Worm (Caenorhabditis elegans) whole organism, mixed stage, embryonic: ENCODE results near the gene T05G5.1.
A peak's percentile ranks its signal among the peaks of the same experiment; 100 is the strongest.

Experiments used
- M03D4.4 ChIP-seq: sonication (generic microtip); optimal IDR thresholded peaks from 2 replicates; lab custom pipeline; 2017; ENCODE audit warnings: mild to moderate bottlenecking, missing genetic modification characterization, missing compliant biosample characterization
- bed-3 ChIP-seq: fragments of 200-800 bp; sonication (Bioruptor generic); optimal IDR thresholded peaks from 3 replicates; lab custom pipeline; 2018; ENCODE audit warnings: mild to moderate bottlenecking, missing genetic modification characterization, moderate library complexity, missing compliant biosample characterization
- blmp-1 ChIP-seq: fragments of 150-350 bp; optimal IDR thresholded peaks from 2 replicates; lab custom pipeline; 2014; ENCODE audit warnings: missing biosample characterization, missing genetic modification characterization
- ceh-39 ChIP-seq: fragments of 150-350 bp; optimal IDR thresholded peaks from 2 replicates; lab custom pipeline; 2014; ENCODE audit warnings: missing biosample characterization, missing genetic modification characterization
- ceh-43 ChIP-seq: fragments of 200-800 bp; sonication (Bioruptor generic); optimal IDR thresholded peaks from 2 replicates; lab custom pipeline; 2018; ENCODE audit warnings: mild to moderate bottlenecking, missing genetic modification characterization, moderate library complexity, missing compliant biosample characterization
- ceh-83 ChIP-seq: fragments of 200-800 bp; sonication (Bioruptor generic); optimal IDR thresholded peaks from 2 replicates; lab custom pipeline; 2018; ENCODE audit warnings: mild to moderate bottlenecking, missing genetic modification characterization, missing compliant biosample characterization
- ces-1 ChIP-seq: fragments of 150-350 bp; optimal IDR thresholded peaks from 2 replicates; lab custom pipeline; 2014; ENCODE audit warnings: missing biosample characterization, missing genetic modification reagents, missing genetic modification characterization
- cnd-1 ChIP-seq: fragments of 200-800 bp; sonication (Bioruptor generic); optimal IDR thresholded peaks from 2 replicates; lab custom pipeline; 2018; ENCODE audit warnings: mild to moderate bottlenecking, missing genetic modification characterization, missing compliant biosample characterization
- drap-1 ChIP-seq: fragments of 200-800 bp; sonication (Bioruptor generic); optimal IDR thresholded peaks from 3 replicates; lab custom pipeline; 2018; ENCODE audit warnings: mild to moderate bottlenecking, missing genetic modification characterization, missing compliant biosample characterization
- elt-1 ChIP-seq: sonication (generic microtip); optimal IDR thresholded peaks from 2 replicates; lab custom pipeline; 2017; ENCODE audit warnings: missing genetic modification characterization, mild to moderate bottlenecking, missing compliant biosample characterization, antibody characterized with exemption, moderate library complexity, borderline replicate concordance; ENCODE audit not compliant: insufficient read depth
- elt-3 ChIP-seq: fragments of 150-350 bp; optimal IDR thresholded peaks from 2 replicates; lab custom pipeline; 2014; ENCODE audit warnings: missing biosample characterization, missing genetic modification characterization
- flh-1 ChIP-seq: fragments of 200-800 bp; sonication (Bioruptor generic); optimal IDR thresholded peaks from 2 replicates; lab custom pipeline; 2018; ENCODE audit warnings: mild to moderate bottlenecking, missing genetic modification characterization, moderate library complexity, missing compliant biosample characterization
- ham-2 ChIP-seq: fragments of 200-800 bp; sonication (Bioruptor generic); optimal IDR thresholded peaks from 2 replicates; lab custom pipeline; 2018; ENCODE audit warnings: mild to moderate bottlenecking, missing genetic modification characterization, missing compliant biosample characterization
- hlh-1 ChIP-seq: fragments of 150-350 bp; optimal IDR thresholded peaks from 2 replicates; lab custom pipeline; 2014; ENCODE audit warnings: missing biosample characterization, missing genetic modification reagents, missing genetic modification characterization
- lin-13 ChIP-seq: fragments of 150-350 bp; optimal IDR thresholded peaks from 2 replicates; lab custom pipeline; 2014; ENCODE audit warnings: missing biosample characterization, missing genetic modification characterization
- lin-32 ChIP-seq: fragments of 200-800 bp; sonication (Bioruptor generic); optimal IDR thresholded peaks from 2 replicates; lab custom pipeline; 2018; ENCODE audit warnings: mild to moderate bottlenecking, missing genetic modification characterization, missing compliant biosample characterization
- lsy-2 ChIP-seq: fragments of 150-350 bp; optimal IDR thresholded peaks from 2 replicates; lab custom pipeline; 2014; ENCODE audit warnings: missing biosample characterization, missing genetic modification characterization
- mab-5 ChIP-seq: fragments of 150-350 bp; optimal IDR thresholded peaks from 2 replicates; lab custom pipeline; 2014; ENCODE audit warnings: missing biosample characterization, missing genetic modification characterization
- mep-1 ChIP-seq: fragments of 150-350 bp; optimal IDR thresholded peaks from 2 replicates; lab custom pipeline; 2017; ENCODE audit warnings: missing biosample characterization, missing genetic modification reagents, missing genetic modification characterization, inconsistent platforms
- mls-2 ChIP-seq: sonication (generic microtip); optimal IDR thresholded peaks from 2 replicates; lab custom pipeline; 2016; ENCODE audit warnings: mild to moderate bottlenecking, missing genetic modification characterization, moderate library complexity, missing compliant biosample characterization
- nhr-12 ChIP-seq: fragments of 150-350 bp; optimal IDR thresholded peaks from 2 replicates; lab custom pipeline; 2014; ENCODE audit warnings: missing biosample characterization, missing genetic modification characterization
- nhr-2 ChIP-seq: fragments of 150-350 bp; optimal IDR thresholded peaks from 2 replicates; lab custom pipeline; 2014; ENCODE audit warnings: missing biosample characterization, missing genetic modification characterization
- nhr-237 ChIP-seq: fragments of 150-350 bp; optimal IDR thresholded peaks from 2 replicates; lab custom pipeline; 2014; ENCODE audit warnings: missing biosample characterization, missing genetic modification characterization
- nhr-28 ChIP-seq: fragments of 150-350 bp; optimal IDR thresholded peaks from 2 replicates; lab custom pipeline; 2014; ENCODE audit warnings: missing biosample characterization, missing genetic modification characterization
- nhr-76 ChIP-seq: sonication (generic microtip); optimal IDR thresholded peaks from 2 replicates; lab custom pipeline; 2017; ENCODE audit warnings: missing biosample characterization, missing genetic modification characterization
- pha-4 ChIP-seq: fragments of 150-350 bp; optimal IDR thresholded peaks from 2 replicates; lab custom pipeline; 2018; ENCODE audit warnings: missing biosample characterization, missing genetic modification reagents, missing genetic modification characterization
- sem-2 ChIP-seq: fragments of 200-800 bp; sonication (Bioruptor generic); optimal IDR thresholded peaks from 2 replicates; lab custom pipeline; 2018; ENCODE audit warnings: mild to moderate bottlenecking, missing genetic modification characterization, missing compliant biosample characterization
- snpc-4 ChIP-seq: fragments of 150-350 bp; optimal IDR thresholded peaks from 2 replicates; lab custom pipeline; 2014; ENCODE audit warnings: missing biosample characterization, missing genetic modification characterization
- sptf-1 ChIP-seq: sonication (generic microtip); optimal IDR thresholded peaks from 2 replicates; lab custom pipeline; 2017; ENCODE audit warnings: mild to moderate bottlenecking, missing genetic modification characterization, moderate library complexity, missing compliant biosample characterization
- unc-120 ChIP-seq: sonication (generic microtip); optimal IDR thresholded peaks from 2 replicates; lab custom pipeline; 2017; ENCODE audit warnings: missing genetic modification characterization, missing compliant biosample characterization; ENCODE audit not compliant: poor library complexity, severe bottlenecking
- unc-39 ChIP-seq: fragments of 150-350 bp; optimal IDR thresholded peaks from 2 replicates; lab custom pipeline; 2014; ENCODE audit warnings: missing biosample characterization, missing genetic modification characterization
- unc-62 ChIP-seq: fragments of 150-350 bp; optimal IDR thresholded peaks from 2 replicates; lab custom pipeline; 2014; ENCODE audit warnings: missing biosample characterization, missing genetic modification reagents, missing genetic modification characterization
- zip-8 ChIP-seq: fragments of 150-350 bp; optimal IDR thresholded peaks from 2 replicates; lab custom pipeline; 2014; ENCODE audit warnings: missing biosample characterization, missing genetic modification characterization
- ztf-11 ChIP-seq: fragments of 150-350 bp; optimal IDR thresholded peaks from 2 replicates; lab custom pipeline; 2014; ENCODE audit warnings: missing biosample characterization, missing genetic modification characterization

The T05G5.1 gene

DNA sequence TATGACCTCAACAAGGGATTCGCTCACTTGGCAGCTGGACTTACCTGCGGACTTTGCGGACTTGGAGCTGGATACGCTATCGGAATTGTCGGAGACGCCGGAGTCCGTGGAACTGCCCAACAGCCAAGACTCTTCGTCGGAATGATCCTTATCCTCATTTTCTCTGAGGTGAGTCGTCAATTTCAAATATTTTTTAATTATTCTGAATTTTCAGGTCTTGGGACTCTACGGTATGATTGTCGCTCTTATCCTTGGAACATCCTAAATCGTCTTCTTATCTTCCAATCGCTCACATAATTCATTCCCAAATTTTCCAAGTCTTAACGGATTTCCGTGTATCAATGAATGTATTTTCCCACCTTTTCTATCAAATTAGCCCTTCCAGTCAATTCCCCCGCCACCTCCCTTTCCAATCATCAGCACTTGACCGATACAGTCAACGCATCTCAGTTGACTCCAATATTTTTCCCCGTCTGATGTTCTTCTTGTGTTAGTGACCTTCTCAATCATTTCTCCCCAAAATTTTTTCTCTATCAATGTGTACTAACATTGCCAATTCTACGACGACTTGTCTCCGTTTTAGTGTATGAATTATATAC, 39.4 kb upstream of the T05G5.1 start, which contains the start of gene R10E11.6:
R10E11.6 (plus strand) TSS at position 524 of the 599 bp plus-strand sequence.
- TF ChIP-seq unc-120 (tag; lab: Kevin White, UChicago) (no peak), lin-13 (no peak), M03D4.4 (no peak), mls-2 (tag; lab: Kevin White, UChicago) (no peak), unc-62 (no peak), nhr-76 (tag; lab: Kevin White, UChicago) (no peak), nhr-2 (tag; lab: Kevin White, UChicago) (no peak), snpc-4 (tag; lab: Kevin White, UChicago) (no peak), ham-2 (GFP tag; lab: Kevin White, UChicago) (no peak), nhr-12 (tag; lab: Kevin White, UChicago) (no peak), mep-1 (no peak), mab-5 (tag; lab: Kevin White, UChicago) (no peak), ceh-39 (tag; lab: Kevin White, UChicago) (no peak), zip-8 (tag; lab: Kevin White, UChicago) (no peak), sem-2 (GFP tag; lab: Kevin White, UChicago) (no peak), ces-1 (GFP tag; lab: Kevin White, UChicago) (no peak), elt-3 (tag; lab: Kevin White, UChicago) (no peak)

DNA sequence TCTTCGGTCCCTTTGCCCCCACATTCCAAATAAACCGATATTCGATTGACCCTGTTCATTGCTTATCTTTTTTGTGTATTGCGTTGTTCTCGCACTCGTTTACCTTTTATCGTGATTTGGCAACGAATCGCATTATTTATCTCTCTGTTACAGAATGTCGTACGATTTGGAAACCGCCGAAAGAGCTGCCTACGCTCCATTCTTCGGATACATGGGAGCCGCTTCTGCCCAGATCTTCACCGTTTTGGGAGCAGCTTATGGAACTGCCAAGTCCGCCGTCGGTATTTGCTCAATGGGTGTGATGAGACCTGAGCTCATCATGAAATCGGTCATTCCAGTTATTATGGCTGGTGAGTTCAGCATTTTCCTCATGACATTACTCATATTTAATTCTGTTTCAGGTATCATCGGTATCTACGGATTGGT, 38.9 kb upstream of the T05G5.1 start, which contains the start of gene vha-2:
vha-2 (plus strand) TSS at position 154 of the 426 bp plus-strand sequence.
- TF ChIP-seq M03D4.4, result no peak
- TF ChIP-seq nhr-28, result no peak
- TF ChIP-seq elt-3 (tag; lab: Kevin White, UChicago), result no peak
- TF ChIP-seq mls-2 (tag; lab: Kevin White, UChicago), result no peak
- TF ChIP-seq lsy-2 (tag; lab: Kevin White, UChicago), result no peak
- TF ChIP-seq unc-39 (tag; lab: Kevin White, UChicago), result no peak
- no peak for TF ChIP-seq nhr-237 (tag; lab: Kevin White, UChicago)
- TF ChIP-seq drap-1 (GFP tag; lab: Kevin White, UChicago), result no peak
- TF ChIP-seq nhr-76 (tag; lab: Kevin White, UChicago), result no peak
- no peak for TF ChIP-seq lin-32 (GFP tag; lab: Kevin White, UChicago)

ce11 chrIII:9780665-9781304, 37.6 kb upstream of the T05G5.1 start, which contains the start of gene vha-1:
TSS of gene vha-1 (plus strand) at chrIII:9781254.
- no peak for TF ChIP-seq elt-1
- TF ChIP-seq nhr-76 (tag; lab: Kevin White, UChicago), result no peak
- no peak for TF ChIP-seq zip-8 (tag; lab: Kevin White, UChicago)
- peak; percentile 81 for TF ChIP-seq nhr-237 (tag; lab: Kevin White, UChicago)
- peak; percentile 60 for TF ChIP-seq unc-62
- TF ChIP-seq mab-5 (tag; lab: Kevin White, UChicago), result no peak
- peak; percentile 45 for TF ChIP-seq ces-1 (GFP tag; lab: Kevin White, UChicago)
- TF ChIP-seq ztf-11, result no peak
- TF ChIP-seq drap-1 (GFP tag; lab: Kevin White, UChicago), result peak; percentile 17
- no peak for TF ChIP-seq unc-39 (tag; lab: Kevin White, UChicago)
- TF ChIP-seq nhr-2 (tag; lab: Kevin White, UChicago), result no peak
- TF ChIP-seq cnd-1 (tag; lab: Kevin White, UChicago), result no peak
- no peak for TF ChIP-seq ceh-83 (GFP tag; lab: Kevin White, UChicago)
- TF ChIP-seq sem-2 (GFP tag; lab: Kevin White, UChicago), result no peak
- TF ChIP-seq blmp-1 (tag; lab: Kevin White, UChicago), result no peak
- no peak for TF ChIP-seq nhr-28
- TF ChIP-seq elt-3 (tag; lab: Kevin White, UChicago), result no peak
- peak; percentile 86 for TF ChIP-seq ceh-39 (tag; lab: Kevin White, UChicago)
- peak; percentile 89 for TF ChIP-seq pha-4
- no peak for TF ChIP-seq snpc-4 (tag; lab: Kevin White, UChicago)
- no peak for TF ChIP-seq flh-1
- peak; percentile 85 for TF ChIP-seq lin-13
- no peak for TF ChIP-seq mls-2 (tag; lab: Kevin White, UChicago)
- TF ChIP-seq sptf-1 (tag; lab: Kevin White, UChicago), result no peak
- peak; percentile 91 for TF ChIP-seq lsy-2 (tag; lab: Kevin White, UChicago)
- peak; percentile 82 for TF ChIP-seq unc-120 (tag; lab: Kevin White, UChicago)
- TF ChIP-seq hlh-1 (tag; lab: Kevin White, UChicago), result peak; percentile 32
- peak; percentile 94 for TF ChIP-seq mep-1
- no peak for TF ChIP-seq bed-3 (GFP tag; lab: Kevin White, UChicago)
- TF ChIP-seq nhr-12 (tag; lab: Kevin White, UChicago), result no peak
- no peak for TF ChIP-seq ceh-43 (GFP tag; lab: Kevin White, UChicago)
- TF ChIP-seq M03D4.4, result peak; percentile 34
- TF ChIP-seq, all 35 proteins: peak for 12
